Fruit fly (Drosophila melanogaster) whole organism, larva: ENCODE measurements around the gene CG12402.

ENCODE experiments used
- noc ChIP-seq: fragments of 200-800 bp; sonication (Bioruptor generic); optimal IDR thresholded peaks from 3 replicates; lab custom pipeline; 2019; ENCODE audit warnings: missing biosample characterization, mild to moderate bottlenecking, missing genetic modification characterization, moderate library complexity

Gene CG12402

DNA sequence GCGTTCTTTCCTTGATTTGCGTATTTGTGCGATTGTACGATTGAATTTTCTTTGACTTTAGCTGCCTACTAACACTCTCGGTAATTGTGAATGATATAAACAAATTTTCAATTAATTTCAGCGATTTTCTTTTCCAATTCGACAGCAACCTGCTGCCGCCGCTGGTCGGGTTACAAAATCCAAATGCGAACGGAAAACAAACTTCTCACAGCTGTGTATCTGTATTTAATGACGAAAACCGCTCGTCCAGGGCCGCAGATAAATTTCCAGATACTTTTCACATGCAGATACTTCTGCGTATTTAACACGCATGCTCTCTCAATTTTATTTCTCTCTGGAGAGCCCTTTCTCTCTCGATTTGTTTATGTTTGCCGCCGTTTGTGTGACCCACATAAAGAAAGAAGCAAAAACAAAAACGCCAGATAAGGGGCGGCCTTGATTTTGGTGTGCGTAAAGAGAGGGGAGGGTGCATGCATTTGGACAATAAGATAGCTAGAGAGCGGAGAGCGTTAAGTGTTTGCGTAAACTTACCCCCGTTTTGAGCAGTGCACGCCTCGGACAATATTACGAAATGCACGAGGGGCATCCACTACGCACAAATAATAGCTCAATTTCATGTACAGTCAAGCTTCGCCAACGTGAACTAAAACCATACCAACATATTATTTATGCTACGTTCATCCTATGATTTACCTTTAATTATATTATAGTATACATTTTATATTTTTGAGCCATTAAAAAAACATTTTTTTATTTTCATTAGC lies at the start of gene CG12402:
Gene CG12402, minus strand, starts transcription at position 164 of the 764 bp plus-strand sequence.
- no peak for TF ChIP-seq noc (tag; lab: Kevin White, UChicago)

- TF ChIP-seq noc (tag; lab: Kevin White, UChicago): no peak
Observed at dm6 chr3R:14157331-14157730, 49.2 kb upstream of the CG12402 start, which contains the start of gene CG31533. CG31533 (minus strand) TSS chr3R:14157431.

DNA sequence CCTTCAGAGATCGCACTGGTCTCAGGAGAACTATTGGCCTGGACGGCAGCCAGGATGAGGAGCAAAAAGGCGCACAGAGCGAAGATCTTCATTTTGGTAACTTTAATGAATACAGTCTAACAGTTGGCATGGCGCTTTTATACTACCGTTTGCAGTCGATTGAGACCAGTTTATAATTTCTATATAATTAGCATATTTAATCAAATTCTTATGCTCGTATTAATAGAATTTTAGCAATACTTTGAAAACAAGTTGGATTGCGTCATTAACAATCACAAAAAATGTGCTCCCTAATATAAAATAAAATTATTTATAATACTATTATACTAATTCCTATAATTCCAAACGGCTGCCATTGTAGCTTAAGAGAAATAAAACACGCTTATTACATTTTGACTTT lies 46.2 kb upstream of the CG12402 start, which contains the start of gene CG44215:
Gene CG44215, minus strand, starts transcription at position 101 of the 400 bp plus-strand sequence.
- no peak for TF ChIP-seq noc (tag; lab: Kevin White, UChicago)

- no peak for TF ChIP-seq noc (tag; lab: Kevin White, UChicago)
Observed at dm6 chr3R:14153729-14154128, 45.6 kb upstream of the CG12402 start, which contains the start of gene Recs1. Recs1 (minus strand) TSS chr3R:14153829.

dm6 chr3R:14152550-14152949 lies 44.4 kb upstream of the CG12402 start, which contains the start of gene CG42500:
CG42500 (minus strand) TSS chr3R:14152650.
- no peak for TF ChIP-seq noc (tag; lab: Kevin White, UChicago)

- TF ChIP-seq noc (tag; lab: Kevin White, UChicago): no peak
Observed at dm6 chr3R:14151840-14152239, 43.7 kb upstream of the CG12402 start, which contains the start of gene CG14355. CG14355 (minus strand) TSS chr3R:14151940.

DNA sequence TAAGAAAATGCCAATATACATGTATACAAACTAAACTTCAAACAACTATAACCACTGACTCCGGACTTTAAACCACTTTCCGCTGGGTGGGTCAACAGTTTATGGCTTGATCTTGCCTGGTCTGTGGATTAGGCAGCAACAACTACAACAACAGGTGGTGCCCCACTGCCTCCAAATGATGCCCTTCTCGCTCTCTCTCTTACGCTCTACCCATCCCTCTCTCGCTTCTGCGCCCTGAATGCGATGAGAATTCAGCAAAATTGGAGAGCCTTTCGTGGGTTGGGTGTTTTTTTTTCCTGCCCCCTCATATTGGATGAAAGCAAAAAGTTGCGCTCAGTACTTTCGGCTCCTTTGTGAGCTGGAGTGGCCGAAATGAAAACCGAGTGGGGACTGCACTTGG lies 32.8 kb upstream of the CG12402 start:
- TF ChIP-seq noc (tag; lab: Kevin White, UChicago): no peak

DNA sequence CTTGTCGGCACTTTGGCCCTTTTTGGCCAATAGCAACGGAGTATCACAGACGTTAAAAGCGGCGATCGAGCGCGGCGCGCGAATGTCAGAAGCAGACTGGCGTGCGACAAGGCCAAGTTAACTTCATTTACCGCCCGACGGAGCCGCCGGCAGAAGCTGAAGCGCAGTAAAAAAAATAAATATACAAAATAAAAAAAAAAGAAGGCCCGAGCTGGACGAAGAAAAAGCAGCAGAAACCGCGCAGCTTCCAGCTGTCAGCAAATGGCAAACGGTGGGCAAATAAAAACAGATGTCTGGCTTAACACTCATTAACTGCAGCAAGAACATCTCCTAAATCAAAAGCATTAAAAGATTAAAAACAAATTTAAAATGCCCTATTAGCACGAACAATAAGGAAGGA lies 23.9 kb upstream of the CG12402 start, which contains the start of gene CG14356:
Gene CG14356, minus strand, starts transcription at position 101 of the 400 bp plus-strand sequence.
- TF ChIP-seq noc (tag; lab: Kevin White, UChicago): no peak

dm6 chr3R:14125479-14126121 lies 17.5 kb upstream of the CG12402 start, which contains the start of the genes 140up and Polr2B:
140up (minus strand) TSS chr3R:14125548.
Polr2B (plus strand) TSS chr3R:14125791.
- peak; percentile 93 for TF ChIP-seq noc (tag; lab: Kevin White, UChicago)

DNA sequence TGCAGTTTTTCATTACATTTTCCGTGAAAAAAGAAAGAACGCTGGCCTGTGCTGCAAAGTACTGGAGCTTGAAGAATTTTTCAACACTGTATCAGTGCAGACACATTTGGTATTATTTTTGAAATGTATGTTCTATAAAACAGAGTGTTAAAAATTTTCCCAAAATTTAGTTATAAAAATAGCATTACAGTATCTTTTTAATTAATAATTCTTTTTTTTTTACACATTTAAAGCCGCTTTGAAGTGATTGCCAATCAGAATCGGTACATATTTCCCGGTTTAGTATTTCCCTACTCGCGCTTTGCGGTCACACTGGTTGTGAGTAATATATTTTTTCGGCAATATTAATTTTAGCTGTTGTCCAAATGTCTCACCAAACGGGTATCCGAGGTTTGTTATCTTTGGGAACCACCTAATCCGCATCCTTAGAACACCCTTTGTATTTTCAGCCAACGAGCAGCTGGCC lies 14.3 kb upstream of the CG12402 start, which contains the start of the genes Abi and twf:
Gene Abi, minus strand, starts transcription at position 74 of the 466 bp plus-strand sequence.
Gene twf, plus strand, starts transcription at position 308 of the 466 bp plus-strand sequence.
- no peak for TF ChIP-seq noc (tag; lab: Kevin White, UChicago)

- TF ChIP-seq noc (tag; lab: Kevin White, UChicago): no peak
Observed at dm6 chr3R:14118350-14118749, 10.2 kb upstream of the CG12402 start, which contains the start of gene Kif19A. Kif19A (minus strand) TSS chr3R:14118450.

DNA sequence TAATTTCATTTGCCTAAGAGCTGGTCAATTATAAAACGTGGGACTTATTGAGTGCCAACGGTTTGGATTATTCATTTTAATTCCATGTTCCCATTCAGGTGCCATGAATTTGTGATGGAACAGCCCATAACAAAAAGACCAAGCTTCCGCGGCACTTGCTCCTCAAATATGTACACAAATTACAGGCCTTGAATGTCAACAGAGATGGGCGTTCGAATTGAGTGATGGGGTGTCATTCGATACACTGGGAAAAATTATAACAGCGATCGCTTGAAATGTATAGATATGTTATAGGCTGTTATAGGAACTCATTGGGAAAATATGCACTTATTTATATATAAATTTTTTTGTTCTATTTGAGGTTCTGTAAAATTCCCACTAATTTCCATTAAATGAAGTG lies 8.0 kb upstream of the CG12402 start:
- TF ChIP-seq noc (tag; lab: Kevin White, UChicago): no peak

dm6 chr3R:14112066-14112465 lies 3.9 kb upstream of the CG12402 start, which contains the start of gene CG14357:
CG14357 (minus strand) TSS chr3R:14112166.
- TF ChIP-seq noc (tag; lab: Kevin White, UChicago): no peak

DNA sequence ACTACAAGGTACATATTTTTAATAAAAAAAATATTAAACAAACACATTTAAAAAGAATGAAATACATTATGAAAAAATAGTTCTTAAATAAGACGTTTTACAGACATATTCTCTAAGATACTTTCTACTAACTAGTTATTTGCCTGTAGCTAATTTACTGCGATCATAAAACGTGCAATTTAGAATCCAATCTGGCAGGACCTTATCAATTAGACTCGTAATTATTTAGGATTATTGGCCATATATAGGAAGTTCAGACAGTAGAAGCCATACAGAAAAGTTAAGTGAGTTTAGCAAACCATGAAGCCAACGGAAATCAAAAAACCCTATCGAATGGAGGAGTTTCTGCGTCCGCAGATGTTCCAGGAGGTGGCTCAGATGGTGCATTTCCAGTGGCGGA lies 1.0 kb upstream of the CG12402 start, which contains the start of gene Or88a:
Gene Or88a, plus strand, starts transcription at position 301 of the 400 bp plus-strand sequence.
- no peak for TF ChIP-seq noc (tag; lab: Kevin White, UChicago)

dm6 chr3R:14107597-14107996 lies 524 bp downstream of the CG12402 start:
- TF ChIP-seq noc (tag; lab: Kevin White, UChicago): no peak

- TF ChIP-seq noc (tag; lab: Kevin White, UChicago): no peak
Observed at dm6 chr3R:14103022-14103421, 5.1 kb downstream of the CG12402 start, which contains the start of gene PK1-R. PK1-R (minus strand) TSS chr3R:14103122.
